Worm (Caenorhabditis elegans): ENCODE data around the gene F01G10.9.

The F01G10.9 gene

DNA sequence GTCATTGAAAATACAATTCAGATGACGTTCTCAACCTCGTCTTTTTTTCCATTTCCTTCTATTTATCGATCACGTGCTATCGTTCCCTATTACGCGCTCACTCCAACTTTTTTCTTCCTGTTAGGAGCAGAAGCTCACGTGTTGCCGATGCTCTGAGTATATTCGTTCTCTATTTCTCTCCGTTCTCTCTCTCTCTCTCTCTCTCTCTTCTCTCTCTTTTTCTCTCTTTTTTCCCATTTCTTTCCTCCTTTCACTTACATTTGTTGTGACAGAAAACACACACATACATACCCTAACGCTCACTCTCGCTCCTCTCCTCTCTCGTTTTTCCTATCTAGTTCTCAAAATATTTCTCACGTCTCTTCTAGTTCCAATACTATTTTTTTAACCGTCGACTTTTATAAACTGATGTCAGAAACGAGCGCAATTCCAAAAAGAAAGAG lies 7.1 kb downstream of the F01G10.9 start (continued):
- peak; percentile 48; the same call in 1 of the 2 replicates for TF ChIP-seq unc-98 (GFP tag; IDR thresholded peaks at IDR 0.05)
- TF ChIP-seq nhr-90 (tag; optimal IDR thresholded peaks at IDR 0.05; ENCODE audit: poor library complexity) = peak; percentile 80
- no peak for TF ChIP-seq sptf-1 (tag; optimal IDR thresholded peaks at IDR 0.05)
- TF ChIP-seq elt-3 (tag; optimal IDR thresholded peaks at IDR 0.05) = peak in 1 of 6 experiments; percentile 60
- peak; percentile 70 for TF ChIP-seq mef-2 (tag; optimal IDR thresholded peaks at IDR 0.05)
- peak; percentile 51 for TF ChIP-seq fkh-4 (tag; optimal IDR thresholded peaks at IDR 0.05; ENCODE audit: borderline replicate concordance)
- no peak for TF ChIP-seq nhr-12 (tag; optimal IDR thresholded peaks at IDR 0.05)
- TF ChIP-seq jun-1 (tag; optimal IDR thresholded peaks at IDR 0.05) = peak; percentile 84
- peak; percentile 90 for TF ChIP-seq irx-1 (tag; optimal IDR thresholded peaks at IDR 0.05)
- TF ChIP-seq lir-3 (tag; optimal IDR thresholded peaks at IDR 0.05; ENCODE audit: poor library complexity) = peak; percentile 75
- peak; percentile 55 for TF ChIP-seq zip-4 (GFP tag; optimal IDR thresholded peaks at IDR 0.05)
- TF ChIP-seq mep-1 (tag; optimal IDR thresholded peaks at IDR 0.05) = peak; percentile 81
- TF ChIP-seq isw-1 (GFP tag; IDR thresholded peaks at IDR 0.05) = peak; percentile 83
- TF ChIP-seq ceh-90 (tag; optimal IDR thresholded peaks at IDR 0.05) = no peak
- peak; percentile 82 for TF ChIP-seq nhr-77 (tag; optimal IDR thresholded peaks at IDR 0.05)
- TF ChIP-seq dsc-1 (tag; optimal IDR thresholded peaks at IDR 0.05) = peak; percentile 97
- TF ChIP-seq ceh-82 (tag; optimal IDR thresholded peaks at IDR 0.05) = peak; percentile 28 to 73 (median 42)
- no peak for TF ChIP-seq aha-1 (tag; optimal IDR thresholded peaks at IDR 0.05)
- TF ChIP-seq mdl-1 (tag; optimal IDR thresholded peaks at IDR 0.05) = peak; percentile 82 to 92
- peak; percentile 63 for TF ChIP-seq ama-1 (optimal IDR thresholded peaks at IDR 0.05)
- TF ChIP-seq lin-39 (tag; optimal IDR thresholded peaks at IDR 0.05) = peak; percentile 40
- peak; percentile 91 for TF ChIP-seq nhr-11 (tag; optimal IDR thresholded peaks at IDR 0.05)
- peak; percentile 67 for TF ChIP-seq skn-1 (tag; optimal IDR thresholded peaks at IDR 0.05)
- peak; percentile 97 for TF ChIP-seq unc-86 (tag; optimal IDR thresholded peaks at IDR 0.05)
- TF ChIP-seq unc-130 (tag; optimal IDR thresholded peaks at IDR 0.05) = no peak
- TF ChIP-seq fos-1 (tag; optimal IDR thresholded peaks at IDR 0.05) = peak; percentile 60
- TF ChIP-seq dpl-1 (GFP tag; optimal IDR thresholded peaks at IDR 0.05) = peak; percentile 37 to 59 (median 58)
- TF ChIP-seq nhr-47 (tag; optimal IDR thresholded peaks at IDR 0.05) = peak; percentile 96
- no peak for TF ChIP-seq unc-62 (GFP tag; optimal IDR thresholded peaks at IDR 0.05)
- TF ChIP-seq ztf-11 (tag; optimal IDR thresholded peaks at IDR 0.05) = peak in 1 of 2 experiments; percentile 41
- peak; percentile 32 for TF ChIP-seq snpc-4 (tag; optimal IDR thresholded peaks at IDR 0.05)
- peak; percentile 77 for TF ChIP-seq C16A3.4 (tag; optimal IDR thresholded peaks at IDR 0.05)
- peak; percentile 99 for TF ChIP-seq nhr-71 (tag; optimal IDR thresholded peaks at IDR 0.05)
- peak; percentile 95 for TF ChIP-seq tbx-2 (tag; optimal IDR thresholded peaks at IDR 0.05)
- TF ChIP-seq snu-23 (GFP tag; optimal IDR thresholded peaks at IDR 0.05) = peak; percentile 95
- TF ChIP-seq sup-37 (GFP tag; optimal IDR thresholded peaks at IDR 0.05) = peak; percentile 74
- no peak for TF ChIP-seq nhr-76 (tag; optimal IDR thresholded peaks at IDR 0.05)
- peak; percentile 72 for TF ChIP-seq ceh-88 (GFP tag; IDR thresholded peaks at IDR 0.05)
- TF ChIP-seq F16B12.6 (tag; optimal IDR thresholded peaks at IDR 0.05) = peak; percentile 9
- peak; percentile 86 for TF ChIP-seq rnt-1 (tag; optimal IDR thresholded peaks at IDR 0.05)
- peak; percentile 46; the same call in 1 of the 2 replicates for TF ChIP-seq grh-1 (GFP tag; IDR thresholded peaks at IDR 0.05)
- no peak for TF ChIP-seq tlp-1 (tag; optimal IDR thresholded peaks at IDR 0.05)
- peak; percentile 36 to 65 for TF ChIP-seq egl-27 (tag; optimal IDR thresholded peaks at IDR 0.05)
- TF ChIP-seq swsn-7 (tag; optimal IDR thresholded peaks at IDR 0.05) = peak; percentile 94
- peak; percentile 93 for TF ChIP-seq nhr-85 (tag)
- TF ChIP-seq unc-30 (tag; optimal IDR thresholded peaks at IDR 0.05) = no peak
- peak; percentile 88 to 90 for TF ChIP-seq lsy-2 (tag; optimal IDR thresholded peaks at IDR 0.05)
- TF ChIP-seq ztf-4 (tag; optimal IDR thresholded peaks at IDR 0.05) = peak; percentile 91
- TF ChIP-seq nhr-84 (tag; optimal IDR thresholded peaks at IDR 0.05) = no peak
- TF ChIP-seq blmp-1 (tag; optimal IDR thresholded peaks at IDR 0.05) = peak; percentile 96
- peak; percentile 76 to 77 for TF ChIP-seq lin-35 (GFP tag; optimal IDR thresholded peaks at IDR 0.05)
- peak; percentile 97 for TF ChIP-seq egl-13 (tag; optimal IDR thresholded peaks at IDR 0.05)
- TF ChIP-seq mab-9 (GFP tag; IDR thresholded peaks at IDR 0.05) = no peak
- peak; percentile 98 for TF ChIP-seq fkh-8 (tag; optimal IDR thresholded peaks at IDR 0.05)

Measured in whole organism, L1 larva.